Worm (Caenorhabditis elegans) whole organism, early embryonic: ENCODE results near the gene C36C9.11.

ENCODE experiments used
- B0310.2 ChIP-seq: sonication (generic microtip); optimal IDR thresholded peaks from 2 replicates; lab custom pipeline; 2016; ENCODE audit warnings: mild to moderate bottlenecking, missing genetic modification characterization, missing compliant biosample characterization
- ama-1 ChIP-seq: fragments of 150-350 bp; optimal IDR thresholded peaks from 2 replicates; lab custom pipeline; 2014
- hmbx-1 ChIP-seq: sonication (generic microtip); optimal IDR thresholded peaks from 2 replicates; lab custom pipeline; 2016; ENCODE audit warnings: mild to moderate bottlenecking, missing genetic modification characterization, missing compliant biosample characterization
- tbx-11 ChIP-seq: fragments of 200-800 bp; sonication (Bioruptor generic); IDR thresholded peaks from 2 replicates; pipeline ENCODE4 v1.3.6; 2022; ENCODE audit warnings: missing genetic modification characterization, missing compliant biosample characterization
- tra-4 ChIP-seq: sonication (generic microtip); optimal IDR thresholded peaks from 2 replicates; lab custom pipeline; 2017; ENCODE audit warnings: missing genetic modification characterization, missing compliant biosample characterization

DNA sequence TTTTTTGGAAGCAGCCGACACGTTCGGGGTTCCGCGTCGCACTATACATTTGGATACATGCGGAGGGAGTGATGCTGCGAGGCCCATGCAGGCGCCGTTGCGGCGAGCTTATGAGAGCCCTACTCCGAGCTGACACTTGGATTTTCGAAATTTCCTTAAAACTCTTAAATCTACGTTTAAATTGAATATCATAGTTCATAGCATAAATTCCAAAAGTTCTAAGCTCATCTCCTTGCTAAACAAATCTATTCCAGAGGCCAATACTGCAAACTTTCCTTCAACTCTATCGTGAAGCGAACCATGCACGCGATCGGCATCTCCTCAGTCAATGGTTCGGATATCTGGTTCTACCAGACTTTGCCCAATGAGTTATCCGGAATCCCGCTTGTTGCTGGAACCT lies 42.4 kb downstream of the C36C9.11 start, which contains the start of gene dgn-3:
- TF ChIP-seq tra-4 (tag; lab: Kevin White, UChicago) = no peak
- no peak for TF ChIP-seq B0310.2 (tag; lab: Kevin White, UChicago)
- no peak for TF ChIP-seq ama-1
- no peak for TF ChIP-seq tbx-11
- TF ChIP-seq hmbx-1 (tag; lab: Kevin White, UChicago) = no peak
